Worm (Caenorhabditis elegans): ENCODE data around the gene F09F7.6.

F09F7.6 gene

DNA sequence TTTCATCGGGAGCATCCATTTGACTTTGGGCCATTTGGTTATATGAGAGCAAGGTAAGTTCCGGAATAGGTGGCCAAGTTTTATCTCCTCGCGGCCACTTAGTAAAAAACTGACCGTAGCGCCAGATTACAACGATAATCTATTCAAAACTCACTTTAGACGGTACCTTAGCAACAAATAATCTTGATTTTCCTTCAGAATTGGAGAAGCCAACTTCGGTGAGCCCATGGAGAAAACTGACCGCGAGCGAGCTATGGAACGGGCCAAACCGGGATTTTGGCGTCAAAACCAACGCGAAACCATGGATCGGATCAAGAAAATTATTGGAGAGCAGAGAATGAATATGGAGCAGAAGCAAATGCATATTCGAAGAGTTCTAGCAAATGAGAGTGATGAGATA, 33.8 kb upstream of the F09F7.6 start:
- TF ChIP-seq aly-1 (tag; optimal IDR thresholded peaks at IDR 0.05) = no peak
- TF ChIP-seq flt-1 (GFP tag; IDR thresholded peaks at IDR 0.05) = no peak

DNA sequence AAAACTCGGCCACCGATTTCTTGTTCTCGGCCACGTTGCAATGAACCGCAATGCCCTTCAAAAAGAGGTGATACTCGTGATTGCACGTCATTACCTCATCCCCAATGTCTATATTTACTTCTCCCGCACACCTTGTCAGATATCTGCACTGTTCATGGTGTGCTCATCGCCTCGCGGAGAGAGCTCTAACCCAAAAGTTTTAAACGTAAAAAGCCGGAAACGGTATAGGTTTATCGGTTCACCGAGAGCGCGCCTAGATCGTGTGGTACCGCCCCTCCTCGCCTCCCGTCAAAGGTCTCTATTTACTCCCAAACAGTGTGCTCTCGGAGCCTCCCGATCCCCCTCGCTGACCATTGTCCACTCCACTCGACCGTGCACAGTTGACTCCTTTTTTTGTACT, 32.7 kb upstream of the F09F7.6 start, which contains the start of gene F56D2.3:
Gene F56D2.3 (plus strand): TSS at position 301 of the 400 bp plus-strand sequence.
- no peak for TF ChIP-seq ceh-13 (GFP tag; optimal IDR thresholded peaks at IDR 0.05)
- TF ChIP-seq tbx-37 (GFP tag; conservative IDR thresholded peaks at IDR 0.05) = no peak
- TF ChIP-seq F13C5.2 (tag; optimal IDR thresholded peaks at IDR 0.05) = no peak
- TF ChIP-seq ceh-36 (tag; optimal IDR thresholded peaks at IDR 0.05) = no peak
- no peak for TF ChIP-seq B0310.2 (tag; optimal IDR thresholded peaks at IDR 0.05)
- TF ChIP-seq ama-1 (optimal IDR thresholded peaks at IDR 0.05) = no peak
- TF ChIP-seq hnd-1 (tag; optimal IDR thresholded peaks at IDR 0.05) = no peak
- TF ChIP-seq pes-1 (GFP tag; IDR thresholded peaks at IDR 0.05) = no peak
- TF ChIP-seq sea-1 (GFP tag; conservative IDR thresholded peaks at IDR 0.05) = no peak
- no peak for TF ChIP-seq tbx-11 (GFP tag; IDR thresholded peaks at IDR 0.05)
- no peak for TF ChIP-seq hmbx-1 (tag; optimal IDR thresholded peaks at IDR 0.05)
- TF ChIP-seq scrt-1 (GFP tag; IDR thresholded peaks at IDR 0.05) = no peak
- no peak for TF ChIP-seq aly-1 (tag; optimal IDR thresholded peaks at IDR 0.05)
- no peak for TF ChIP-seq ets-7 (tag; optimal IDR thresholded peaks at IDR 0.05)

DNA sequence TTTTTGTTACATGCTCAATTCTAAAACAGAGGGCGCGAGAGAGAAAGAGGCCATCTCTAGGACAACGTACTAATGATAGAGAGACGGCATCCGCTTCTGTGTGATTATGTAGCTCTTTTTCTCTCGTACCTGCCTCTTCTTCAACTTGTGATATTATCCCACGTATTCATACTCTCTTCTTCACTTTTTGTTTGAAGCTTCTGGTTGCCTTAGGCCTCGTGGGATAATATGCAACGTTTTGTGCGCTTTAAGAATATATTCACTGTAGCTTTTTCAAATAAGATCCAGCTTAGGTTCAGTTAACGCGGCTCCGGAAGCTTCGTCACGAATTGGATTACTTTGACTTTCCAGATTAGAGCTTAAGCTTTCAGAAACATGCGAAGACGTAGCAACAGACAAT, 30.8 kb upstream of the F09F7.6 start, which contains the start of the genes F56D2.8 and uev-2:
Gene F56D2.8 (minus strand): TSS at position 101 of the 400 bp plus-strand sequence.
Gene uev-2 (plus strand): TSS at position 360 of the 400 bp plus-strand sequence.
- TF ChIP-seq ama-1 (optimal IDR thresholded peaks at IDR 0.05) (no peak), tra-4 (tag; optimal IDR thresholded peaks at IDR 0.05) (no peak), tbx-11 (GFP tag; IDR thresholded peaks at IDR 0.05) (no peak)

DNA sequence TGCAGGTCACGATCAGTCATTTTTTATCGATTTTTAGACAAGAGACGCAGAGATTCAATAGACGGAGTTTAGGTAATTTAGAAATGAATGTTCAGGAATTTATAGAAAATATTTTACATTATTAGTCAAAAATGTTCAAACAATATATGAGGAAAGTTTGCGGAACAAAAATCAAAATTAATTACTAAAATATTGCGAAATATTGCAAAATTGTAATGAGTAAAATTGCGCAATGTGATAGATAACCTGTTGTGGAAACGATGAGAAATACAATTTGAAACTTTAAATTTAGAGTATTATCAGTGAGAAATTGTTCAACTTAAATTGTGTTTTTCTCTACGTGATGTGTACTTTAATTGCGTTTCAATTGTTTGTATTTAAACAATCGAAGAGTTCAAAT, 29.1 kb upstream of the F09F7.6 start, which contains the start of gene F56D2.5:
Gene F56D2.5 (minus strand): TSS at position 371 of the 400 bp plus-strand sequence.
- TF ChIP-seq hnd-1 (tag; optimal IDR thresholded peaks at IDR 0.05) = no peak
- TF ChIP-seq tra-4 (tag; optimal IDR thresholded peaks at IDR 0.05) = no peak
- no peak for TF ChIP-seq hmg-4 (GFP tag; optimal IDR thresholded peaks at IDR 0.05)
- no peak for TF ChIP-seq hmbx-1 (tag; optimal IDR thresholded peaks at IDR 0.05)

DNA sequence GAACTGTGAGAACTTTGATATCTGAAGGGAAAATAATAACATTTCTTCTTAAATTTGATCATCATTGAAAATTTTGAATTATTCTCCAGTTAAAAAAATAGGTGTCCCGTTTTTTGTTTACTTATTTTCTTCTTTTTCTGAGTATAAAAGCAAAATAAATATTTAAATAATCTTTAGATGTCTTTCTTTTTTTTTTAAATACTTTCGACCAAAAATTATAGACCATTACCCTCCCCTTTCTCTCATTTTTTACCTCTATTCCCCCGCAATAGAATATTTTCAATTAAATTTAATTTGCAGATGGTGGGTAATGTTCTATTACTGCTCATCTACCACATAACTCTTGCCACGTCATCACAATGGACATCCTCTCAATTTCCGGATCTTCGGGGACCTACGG, 21.8 kb upstream of the F09F7.6 start, which contains the start of gene molo-1:
Gene molo-1 (plus strand): TSS at position 301 of the 400 bp plus-strand sequence.
- TF ChIP-seq scrt-1 (GFP tag; IDR thresholded peaks at IDR 0.05) (no peak), hmg-4 (GFP tag; optimal IDR thresholded peaks at IDR 0.05) (no peak), ama-1 (optimal IDR thresholded peaks at IDR 0.05) (no peak), ceh-13 (GFP tag; optimal IDR thresholded peaks at IDR 0.05) (no peak), sea-1 (GFP tag; conservative IDR thresholded peaks at IDR 0.05) (no peak), hnd-1 (tag; optimal IDR thresholded peaks at IDR 0.05) (no peak), B0310.2 (tag; optimal IDR thresholded peaks at IDR 0.05) (no peak), ets-7 (tag; optimal IDR thresholded peaks at IDR 0.05) (no peak), hmbx-1 (tag; optimal IDR thresholded peaks at IDR 0.05) (no peak), flt-1 (GFP tag; IDR thresholded peaks at IDR 0.05) (no peak)

DNA sequence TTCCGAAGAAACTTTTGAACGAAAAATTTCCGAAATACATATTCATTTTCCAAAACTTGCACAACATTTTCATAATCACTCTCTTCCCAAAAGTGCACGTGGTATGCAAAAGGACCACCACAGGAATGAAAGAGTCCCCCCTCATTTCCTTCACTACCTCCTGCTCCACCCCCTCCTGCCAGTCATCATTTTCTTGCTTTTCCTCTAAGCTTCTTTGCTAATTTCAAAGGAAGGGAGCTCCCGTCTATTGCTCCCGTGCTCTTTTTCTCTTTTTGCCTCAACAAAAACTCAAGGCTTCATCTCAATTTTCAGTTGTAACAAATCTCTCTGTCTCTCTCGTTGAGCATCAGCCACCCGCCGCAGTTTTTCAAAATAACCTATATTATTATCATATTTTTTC, 20.9 kb upstream of the F09F7.6 start:
- TF ChIP-seq F13C5.2 (tag; optimal IDR thresholded peaks at IDR 0.05) (no peak), sea-1 (GFP tag; conservative IDR thresholded peaks at IDR 0.05) (no peak), ceh-36 (tag; optimal IDR thresholded peaks at IDR 0.05) (no peak)

DNA sequence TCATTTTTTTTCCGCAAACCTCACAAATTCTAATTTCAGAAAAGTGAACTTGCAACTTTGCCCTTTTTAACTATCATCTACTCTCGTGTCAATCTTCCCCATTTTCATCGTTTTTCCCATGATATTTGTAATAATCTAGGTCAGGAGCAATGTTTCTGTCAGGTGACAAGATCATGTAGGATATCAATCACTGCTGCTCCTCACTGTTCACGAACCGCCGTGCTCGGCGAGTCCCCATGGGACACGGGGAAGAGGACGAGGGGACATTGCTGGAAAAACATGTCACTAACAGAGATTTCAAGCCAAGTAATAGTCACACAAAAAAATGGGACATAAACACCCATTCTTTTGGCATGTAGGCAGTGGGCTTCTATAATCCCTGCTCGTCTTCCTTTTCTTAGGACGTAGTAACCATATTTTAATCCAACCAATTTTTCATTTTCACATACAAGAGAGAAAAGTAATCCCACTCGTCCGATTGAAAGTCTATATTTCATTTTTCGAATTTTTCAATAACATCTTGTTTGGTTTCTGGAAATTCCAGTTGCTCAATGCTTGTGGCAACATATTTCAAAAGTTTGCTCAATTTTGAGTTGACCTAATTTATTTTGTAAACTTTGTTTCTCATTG, 19.0 kb upstream of the F09F7.6 start:
- TF ChIP-seq B0310.2 (tag; optimal IDR thresholded peaks at IDR 0.05) = no peak
- no peak for TF ChIP-seq ama-1 (optimal IDR thresholded peaks at IDR 0.05)
- TF ChIP-seq aly-1 (tag; optimal IDR thresholded peaks at IDR 0.05) = no peak
- TF ChIP-seq flt-1 (GFP tag; IDR thresholded peaks at IDR 0.05) = no peak
- no peak for TF ChIP-seq hnd-1 (tag; optimal IDR thresholded peaks at IDR 0.05)
- no peak for TF ChIP-seq hmbx-1 (tag; optimal IDR thresholded peaks at IDR 0.05)
- no peak for TF ChIP-seq ceh-13 (GFP tag; optimal IDR thresholded peaks at IDR 0.05)

DNA sequence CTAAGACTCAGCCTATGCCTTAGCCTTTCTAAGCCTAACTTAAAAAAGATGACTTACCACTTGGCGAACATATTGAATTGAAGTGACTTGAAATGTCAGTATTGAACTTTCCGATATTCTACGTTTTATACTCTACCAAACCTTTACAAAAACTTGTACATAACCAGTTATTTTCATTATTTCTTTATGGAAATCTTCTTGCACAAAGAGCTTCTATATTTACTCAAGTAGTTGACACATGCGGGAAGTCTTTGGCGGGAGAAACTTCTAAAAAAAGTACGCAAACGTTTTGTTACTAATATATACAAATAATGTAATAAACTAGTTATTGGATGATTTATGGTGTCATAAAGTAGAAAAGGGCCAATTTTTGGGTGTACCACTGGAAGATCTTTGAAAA, 16.7 kb upstream of the F09F7.6 start, which contains the start of gene nspb-12:
Gene nspb-12 (minus strand): TSS at position 101 of the 400 bp plus-strand sequence.
- TF ChIP-seq tbx-37 (GFP tag; conservative IDR thresholded peaks at IDR 0.05) (no peak), tbx-11 (GFP tag; IDR thresholded peaks at IDR 0.05) (no peak), B0310.2 (tag; optimal IDR thresholded peaks at IDR 0.05) (no peak), aly-1 (tag; optimal IDR thresholded peaks at IDR 0.05) (no peak), tra-4 (tag; optimal IDR thresholded peaks at IDR 0.05) (no peak), sea-1 (GFP tag; conservative IDR thresholded peaks at IDR 0.05) (no peak), ceh-36 (tag; optimal IDR thresholded peaks at IDR 0.05) (no peak), flt-1 (GFP tag; IDR thresholded peaks at IDR 0.05) (no peak), ets-7 (tag; optimal IDR thresholded peaks at IDR 0.05) (no peak), pes-1 (GFP tag; IDR thresholded peaks at IDR 0.05) (no peak), scrt-1 (GFP tag; IDR thresholded peaks at IDR 0.05) (no peak), hmbx-1 (tag; optimal IDR thresholded peaks at IDR 0.05) (no peak), hmg-4 (GFP tag; optimal IDR thresholded peaks at IDR 0.05) (no peak), ama-1 (optimal IDR thresholded peaks at IDR 0.05) (no peak)

DNA sequence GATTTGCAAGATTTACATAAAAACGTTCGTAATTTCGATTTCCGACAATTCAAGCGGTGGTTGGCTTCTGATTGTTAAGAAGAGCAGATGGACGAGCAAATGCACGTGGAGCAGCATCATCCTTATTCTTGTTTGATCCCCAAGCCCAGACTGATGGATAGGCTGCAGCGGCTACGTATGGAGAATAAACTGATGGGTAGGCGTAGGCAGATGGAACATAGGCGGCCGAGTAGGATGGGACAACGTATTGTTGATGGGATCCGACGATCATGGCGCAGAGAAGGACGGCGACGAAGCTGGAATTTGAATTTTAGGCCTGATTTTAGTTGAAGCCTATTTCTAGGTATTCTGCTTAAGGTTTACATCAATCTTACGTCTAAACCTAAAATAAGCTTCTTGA, 16.3 kb upstream of the F09F7.6 start:
- TF ChIP-seq ets-7 (tag; optimal IDR thresholded peaks at IDR 0.05) = no peak
- no peak for TF ChIP-seq scrt-1 (GFP tag; IDR thresholded peaks at IDR 0.05)
- no peak for TF ChIP-seq hmbx-1 (tag; optimal IDR thresholded peaks at IDR 0.05)
- TF ChIP-seq sea-1 (GFP tag; conservative IDR thresholded peaks at IDR 0.05) = no peak
- TF ChIP-seq tbx-37 (GFP tag; conservative IDR thresholded peaks at IDR 0.05) = no peak
- TF ChIP-seq tbx-11 (GFP tag; IDR thresholded peaks at IDR 0.05) = no peak
- no peak for TF ChIP-seq ceh-13 (GFP tag; optimal IDR thresholded peaks at IDR 0.05)
- TF ChIP-seq hnd-1 (tag; optimal IDR thresholded peaks at IDR 0.05) = no peak
- TF ChIP-seq B0310.2 (tag; optimal IDR thresholded peaks at IDR 0.05) = no peak
- TF ChIP-seq ama-1 (optimal IDR thresholded peaks at IDR 0.05) = no peak
- no peak for TF ChIP-seq tra-4 (tag; optimal IDR thresholded peaks at IDR 0.05)
- no peak for TF ChIP-seq hmg-4 (GFP tag; optimal IDR thresholded peaks at IDR 0.05)
- TF ChIP-seq ceh-36 (tag; optimal IDR thresholded peaks at IDR 0.05) = no peak
- TF ChIP-seq F13C5.2 (tag; optimal IDR thresholded peaks at IDR 0.05) = no peak
- TF ChIP-seq pes-1 (GFP tag; IDR thresholded peaks at IDR 0.05) = no peak
- no peak for TF ChIP-seq flt-1 (GFP tag; IDR thresholded peaks at IDR 0.05)
- no peak for TF ChIP-seq aly-1 (tag; optimal IDR thresholded peaks at IDR 0.05)
